Fruit fly (Drosophila melanogaster) whole organism, embryonic: Measurements from ENCODE around the gene Nct.

Experiments
- CG10209 ChIP-seq: fragments of 200-800 bp; sonication (Bioruptor generic); optimal IDR thresholded peaks from 3 replicates; lab custom pipeline; 2017; ENCODE audit warnings: missing biosample characterization, mild to moderate bottlenecking, missing genetic modification characterization, missing genetic modification reagents
- CG10267 ChIP-seq: fragments of 200-800 bp; sonication (Bioruptor generic); optimal IDR thresholded peaks from 2 replicates; lab custom pipeline; 2018; ENCODE audit warnings: missing biosample characterization, mild to moderate bottlenecking, missing genetic modification characterization, moderate library complexity
- CG10543 ChIP-seq: fragments of 200-800 bp; sonication (Bioruptor generic); optimal IDR thresholded peaks from 3 replicates; lab custom pipeline; 2017; ENCODE audit warnings: missing biosample characterization, mild to moderate bottlenecking, missing genetic modification characterization, moderate library complexity
- CG10979 ChIP-seq: fragments of 200-800 bp; sonication (Bioruptor generic); optimal IDR thresholded peaks from 2 replicates; lab custom pipeline; 2018; ENCODE audit warnings: missing biosample characterization, mild to moderate bottlenecking, missing genetic modification characterization, moderate library complexity
- CG13424 ChIP-seq: fragments of 200-800 bp; sonication (Bioruptor generic); optimal IDR thresholded peaks from 2 replicates; lab custom pipeline; 2019; ENCODE audit warnings: missing biosample characterization, mild to moderate bottlenecking, missing genetic modification characterization, moderate library complexity
- CG14441 ChIP-seq: fragments of 200-800 bp; sonication (Bioruptor generic); IDR thresholded peaks from 2 replicates; pipeline ENCODE4 v1.3.6; 2022; ENCODE audit warnings: missing biosample characterization, missing genetic modification characterization
- CG15073 ChIP-seq: fragments of 200-800 bp; sonication (Bioruptor generic); optimal IDR thresholded peaks from 2 replicates; lab custom pipeline; 2016; ENCODE audit warnings: missing biosample characterization, missing genetic modification characterization
- CG15601 ChIP-seq: fragments of 200-800 bp; sonication (Bioruptor generic); optimal IDR thresholded peaks from 3 replicates; lab custom pipeline; 2019; ENCODE audit warnings: missing biosample characterization, mild to moderate bottlenecking, missing genetic modification characterization, moderate library complexity
- CG16815 ChIP-seq: fragments of 200-800 bp; sonication (Bioruptor generic); optimal IDR thresholded peaks from 3 replicates; lab custom pipeline; 2017; ENCODE audit warnings: missing biosample characterization, mild to moderate bottlenecking, missing genetic modification characterization
- CG17328 ChIP-seq: fragments of 200-800 bp; sonication (Bioruptor generic); IDR thresholded peaks from 2 replicates; pipeline ENCODE4 v1.3.6; 2022; ENCODE audit warnings: missing biosample characterization, missing genetic modification characterization
- CG17385 ChIP-seq: fragments of 200-800 bp; sonication (Bioruptor generic); optimal IDR thresholded peaks from 3 replicates; lab custom pipeline; 2018; ENCODE audit warnings: missing biosample characterization, mild to moderate bottlenecking, missing genetic modification characterization
- CG2116 ChIP-seq: fragments of 200-800 bp; sonication (Bioruptor generic); optimal IDR thresholded peaks from 3 replicates; lab custom pipeline; 2018; ENCODE audit warnings: missing biosample characterization, mild to moderate bottlenecking, missing genetic modification characterization
- CG2712 ChIP-seq: fragments of 200-800 bp; optimal IDR thresholded peaks from 3 replicates; lab custom pipeline; 2019; ENCODE audit warnings: missing biosample characterization, mild to moderate bottlenecking, missing genetic modification characterization, moderate library complexity
- CG2889 ChIP-seq: fragments of 200-800 bp; sonication (Bioruptor generic); IDR thresholded peaks from 3 replicates; pipeline ENCODE4 v1.3.6; 2022; ENCODE audit warnings: missing biosample characterization, missing genetic modification characterization
- CG30403 ChIP-seq: fragments of 200-800 bp; sonication (Bioruptor generic); optimal IDR thresholded peaks from 3 replicates; lab custom pipeline; 2016; ENCODE audit warnings: missing biosample characterization, missing genetic modification characterization
- CG3281 ChIP-seq: fragments of 200-800 bp; sonication (Bioruptor generic); optimal IDR thresholded peaks from 3 replicates; lab custom pipeline; 2017; ENCODE audit warnings: missing biosample characterization, mild to moderate bottlenecking, missing genetic modification characterization
- CG3407 ChIP-seq: fragments of 200-800 bp; sonication (Bioruptor generic); optimal IDR thresholded peaks from 2 replicates; lab custom pipeline; 2018; ENCODE audit warnings: missing biosample characterization, mild to moderate bottlenecking, missing genetic modification characterization
- CG8359 ChIP-seq: fragments of 200-800 bp; sonication (Bioruptor generic); optimal IDR thresholded peaks from 2 replicates; lab custom pipeline; 2017; ENCODE audit warnings: missing biosample characterization, mild to moderate bottlenecking, missing genetic modification characterization, borderline replicate concordance
- CG8924 ChIP-seq: fragments of 200-800 bp; optimal IDR thresholded peaks from 3 replicates; lab custom pipeline; 2019; ENCODE audit warnings: missing biosample characterization, mild to moderate bottlenecking, missing genetic modification characterization, moderate library complexity
- CTCF ChIP-seq: fragments of 200-800 bp; sonication (Bioruptor generic); optimal IDR thresholded peaks from 2 replicates; lab custom pipeline; 2017; ENCODE audit warnings: missing biosample characterization, mild to moderate bottlenecking, missing genetic modification characterization, moderate library complexity
- Chrac-16 ChIP-seq: fragments of 200-800 bp; sonication (Bioruptor generic); optimal IDR thresholded peaks from 3 replicates; lab custom pipeline; 2016; ENCODE audit warnings: missing biosample characterization, missing genetic modification characterization
- Doc2 ChIP-seq: fragments of 200-800 bp; sonication (Bioruptor generic); IDR thresholded peaks from 2 replicates; pipeline ENCODE4 v1.3.6; 2022; ENCODE audit warnings: missing biosample characterization, missing genetic modification characterization
- E2f1 ChIP-seq: fragments of 200-800 bp; sonication (Bioruptor generic); IDR thresholded peaks from 2 replicates; pipeline ENCODE4 v1.3.6; 2022; ENCODE audit warnings: missing biosample characterization, missing genetic modification characterization
- E2f2 ChIP-seq: fragments of 200-800 bp; sonication (Bioruptor generic); IDR thresholded peaks from 2 replicates; pipeline ENCODE4 v1.3.6; 2022; ENCODE audit warnings: missing biosample characterization, missing genetic modification characterization
- HmgZ ChIP-seq: fragments of 200-800 bp; sonication (Bioruptor generic); optimal IDR thresholded peaks from 2 replicates; lab custom pipeline; 2018; ENCODE audit warnings: missing biosample characterization, mild to moderate bottlenecking, missing genetic modification characterization
- Med ChIP-seq: fragments of 200-800 bp; sonication (Bioruptor generic); peaks from one replicate; lab custom pipeline; 2016; ENCODE audit warnings: missing biosample characterization, missing genetic modification characterization, mild to moderate bottlenecking, inconsistent platforms, moderate library complexity
- Meics ChIP-seq: fragments of 200-800 bp; sonication (Bioruptor generic); optimal IDR thresholded peaks from 2 replicates; lab custom pipeline; 2017; ENCODE audit warnings: missing biosample characterization, mild to moderate bottlenecking, missing genetic modification characterization
- Mes4 ChIP-seq: fragments of 200-800 bp; sonication (Bioruptor generic); optimal IDR thresholded peaks from 2 replicates; lab custom pipeline; 2016; ENCODE audit warnings: missing biosample characterization, missing genetic modification characterization
- Oli ChIP-seq: fragments of 200-800 bp; sonication (Bioruptor generic); optimal IDR thresholded peaks from 2 replicates; lab custom pipeline; 2018; ENCODE audit warnings: missing biosample characterization, mild to moderate bottlenecking, missing genetic modification characterization, moderate library complexity
- Six4 ChIP-seq: fragments of 200-800 bp; sonication (Bioruptor generic); optimal IDR thresholded peaks from 2 replicates; lab custom pipeline; 2016; ENCODE audit warnings: missing biosample characterization, missing genetic modification characterization
- Taf1 ChIP-seq: fragments of 200-800 bp; sonication (Bioruptor generic); IDR thresholded peaks from 2 replicates; pipeline ENCODE4 v1.3.6; 2022; ENCODE audit warnings: missing biosample characterization, missing genetic modification characterization
- Xrp1 ChIP-seq: fragments of 200-800 bp; sonication (Bioruptor generic); IDR thresholded peaks from 2 replicates; pipeline ENCODE4 v1.3.6; 2022; ENCODE audit warnings: missing biosample characterization, missing genetic modification characterization
- amos ChIP-seq: fragments of 200-800 bp; sonication (Bioruptor generic); IDR thresholded peaks from 2 replicates; pipeline ENCODE4 v1.3.6; 2022; ENCODE audit warnings: missing biosample characterization, missing genetic modification characterization; ENCODE audit not compliant: partially characterized antibody
- az2 ChIP-seq: fragments of 200-800 bp; sonication (Bioruptor generic); optimal IDR thresholded peaks from 3 replicates; lab custom pipeline; 2016; ENCODE audit warnings: missing biosample characterization, missing genetic modification characterization
- chm ChIP-seq: fragments of 200-800 bp; sonication (Bioruptor generic); IDR thresholded peaks from 2 replicates; pipeline ENCODE4 v1.3.6; 2022; ENCODE audit warnings: missing biosample characterization, missing genetic modification characterization
- chn ChIP-seq: fragments of 200-800 bp; sonication (Bioruptor generic); optimal IDR thresholded peaks from 2 replicates; lab custom pipeline; 2016; ENCODE audit warnings: missing biosample characterization, missing genetic modification characterization
- cwo ChIP-seq: fragments of 200-800 bp; sonication (Bioruptor generic); optimal IDR thresholded peaks from 3 replicates; lab custom pipeline; 2017; ENCODE audit warnings: missing biosample characterization, missing genetic modification characterization, mild to moderate bottlenecking, moderate library complexity, missing genetic modification reagents
- dmrt11E ChIP-seq: fragments of 200-800 bp; sonication (Bioruptor generic); optimal IDR thresholded peaks from 3 replicates; lab custom pipeline; 2018; ENCODE audit warnings: missing biosample characterization, mild to moderate bottlenecking, missing genetic modification characterization, moderate library complexity
- dysf ChIP-seq: fragments of 200-800 bp; sonication (Bioruptor generic); IDR thresholded peaks from 3 replicates; pipeline ENCODE4 v1.3.6; 2022; ENCODE audit warnings: missing biosample characterization, missing genetic modification characterization
- esg ChIP-seq: fragments of 200-800 bp; sonication (Bioruptor generic); conservative IDR thresholded peaks from 2 replicates; pipeline ENCODE4 v1.3.6; 2022; ENCODE audit warnings: missing biosample characterization, missing genetic modification characterization
- gcm2 ChIP-seq: fragments of 200-800 bp; sonication (Bioruptor generic); optimal IDR thresholded peaks from 2 replicates; lab custom pipeline; 2016; ENCODE audit warnings: missing biosample characterization, missing genetic modification characterization
- gsb-n ChIP-seq: fragments of 200-800 bp; sonication (Bioruptor generic); optimal IDR thresholded peaks from 3 replicates; lab custom pipeline; 2018; ENCODE audit warnings: missing biosample characterization, mild to moderate bottlenecking, missing genetic modification characterization
- hbn ChIP-seq: fragments of 200-800 bp; sonication (Bioruptor generic); IDR thresholded peaks from 2 replicates; pipeline ENCODE4 v1.3.6; 2022; ENCODE audit warnings: missing biosample characterization, missing genetic modification characterization; ENCODE audit not compliant: partially characterized antibody
- nau ChIP-seq: fragments of 200-800 bp; sonication (Bioruptor generic); optimal IDR thresholded peaks from 3 replicates; lab custom pipeline; 2017; ENCODE audit warnings: missing biosample characterization, mild to moderate bottlenecking, missing genetic modification characterization, missing genetic modification reagents
- nmo ChIP-seq: fragments of 200-800 bp; sonication (Bioruptor generic); optimal IDR thresholded peaks from 2 replicates; lab custom pipeline; 2018; ENCODE audit warnings: missing biosample characterization, mild to moderate bottlenecking, missing genetic modification characterization, moderate library complexity
- pnt ChIP-seq: fragments of 200-800 bp; sonication (Bioruptor generic); optimal IDR thresholded peaks from 3 replicates; lab custom pipeline; 2016; ENCODE audit warnings: missing biosample characterization, missing genetic modification characterization
- sens ChIP-seq: fragments of 200-800 bp; sonication (Bioruptor generic); peaks from one replicate; lab custom pipeline; 2016; ENCODE audit warnings: missing biosample characterization, missing genetic modification characterization
- sug ChIP-seq: fragments of 200-800 bp; optimal IDR thresholded peaks from 2 replicates; lab custom pipeline; 2019; ENCODE audit warnings: missing biosample characterization, mild to moderate bottlenecking, missing genetic modification characterization, moderate library complexity
- unpg ChIP-seq: fragments of 200-800 bp; sonication (Bioruptor generic); optimal IDR thresholded peaks from 3 replicates; lab custom pipeline; 2018; ENCODE audit warnings: missing biosample characterization, mild to moderate bottlenecking, missing genetic modification characterization, moderate library complexity
- yki ChIP-seq: fragments of >200 bp; optimal IDR thresholded peaks from 3 replicates; lab custom pipeline; 2018

The Nct gene

DNA sequence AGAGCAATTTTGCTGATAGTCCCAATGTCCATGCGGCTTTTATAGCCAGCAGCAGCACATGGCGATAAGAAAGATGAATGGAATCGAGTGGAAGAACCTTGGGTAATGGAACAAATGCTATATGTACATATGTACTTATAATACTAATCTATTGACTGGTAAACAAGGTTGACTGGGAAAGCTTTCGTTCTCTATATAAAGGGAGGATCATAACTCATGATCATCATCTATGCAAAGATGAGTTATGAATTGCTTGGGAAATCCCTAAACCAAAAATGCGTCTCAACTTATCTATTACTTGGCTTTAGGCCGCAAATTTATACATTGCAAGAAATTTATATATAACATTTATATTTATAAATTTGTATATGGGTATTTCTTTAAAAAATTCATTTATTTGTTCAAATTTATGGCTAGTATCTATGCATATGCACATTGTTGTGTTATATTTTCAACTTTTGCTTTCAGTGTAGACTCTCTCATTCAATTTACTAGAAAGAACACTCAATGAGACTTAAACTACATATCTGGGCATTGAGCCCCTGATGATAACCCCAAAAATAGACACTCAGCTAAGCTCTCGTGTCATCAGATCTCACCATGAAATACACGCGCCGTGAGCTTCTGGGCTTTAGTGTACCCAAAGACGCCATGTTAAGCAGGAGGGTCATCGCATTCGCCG, 13.5 kb downstream of the Nct start, which contains the start of the genes Srg1 and Elal (continued):
- TF ChIP-seq CG3281 (GFP tag; lab: Kevin White, UChicago) = peak; percentile 19
- no peak for TF ChIP-seq hbn (GFP tag; lab: Robert Waterston, UW)
- TF ChIP-seq nmo (GFP tag; lab: Kevin White, UChicago) = peak; percentile 41
- peak; percentile 40 for TF ChIP-seq CG2712 (tag; lab: Kevin White, UChicago)
- TF ChIP-seq chn (GFP tag; lab: Kevin White, UChicago) = no peak
- TF ChIP-seq Chrac-16 (GFP tag; lab: Kevin White, UChicago) = peak; percentile 4
- peak; percentile 88 for TF ChIP-seq sens (GFP tag; lab: Kevin White, UChicago)
- no peak for TF ChIP-seq HmgZ
- TF ChIP-seq CG10543 (GFP tag; lab: Kevin White, UChicago) = no peak
- peak; percentile 13 for TF ChIP-seq CG15601
- peak; percentile 28; the same call in 1 of the 2 replicates for TF ChIP-seq E2f2 (GFP tag; lab: Robert Waterston, UW)
- TF ChIP-seq CG16815 (GFP tag; lab: Kevin White, UChicago) = no peak
- TF ChIP-seq CG14441 (GFP tag; lab: Robert Waterston, UW) = 0 out of 2 replicates have a peak, but pooled peaks have one; percentile 5
- peak; percentile 32 for TF ChIP-seq CG10267 (tag; lab: Kevin White, UChicago)
- TF ChIP-seq gcm2 = no peak
- TF ChIP-seq CG10979 = peak; percentile 5
- TF ChIP-seq dysf = peak; percentile 41; the same call in 1 of the 3 replicates
- no peak for TF ChIP-seq Doc2 (GFP tag; lab: Robert Waterston, UW)
- TF ChIP-seq CG2116 (GFP tag; lab: Kevin White, UChicago) = no peak
- peak; percentile 35 for TF ChIP-seq CG8924 (tag; lab: Kevin White, UChicago)
- no peak for TF ChIP-seq chm
- TF ChIP-seq CG30403 = peak; percentile 38
- peak; percentile 0 for TF ChIP-seq CG17385 (GFP tag; lab: Kevin White, UChicago)
- TF ChIP-seq Mes4 = no peak
- 0 out of 2 replicates have a peak, but pooled peaks have one; percentile 17 for TF ChIP-seq E2f1 (GFP tag; lab: Robert Waterston, UW)
- TF ChIP-seq CG10209 (GFP tag; lab: Kevin White, UChicago) = peak; percentile 6
- TF ChIP-seq CG15073 (GFP tag; lab: Kevin White, UChicago) = no peak
- TF ChIP-seq nau (GFP tag; lab: Kevin White, UChicago) = no peak
- TF ChIP-seq yki (lab: Kevin White, UChicago) = no peak
- no peak for TF ChIP-seq pnt (GFP tag; lab: Kevin White, UChicago)
- TF ChIP-seq CTCF (GFP tag; lab: Kevin White, UChicago) = no peak
- no peak for TF ChIP-seq CG2889 (GFP tag; lab: Robert Waterston, UW)
- peak; percentile 7 for TF ChIP-seq dmrt11E (tag; lab: Kevin White, UChicago)
- peak; percentile 18 for TF ChIP-seq Oli (tag; lab: Kevin White, UChicago)
- peak; percentile 63 for TF ChIP-seq Med (GFP tag; lab: Kevin White, UChicago)
- TF ChIP-seq az2 (GFP tag; lab: Kevin White, UChicago) = no peak
- 0 out of 2 replicates have a peak, but pooled peaks have one; percentile 4 for TF ChIP-seq esg (GFP tag; lab: Robert Waterston, UW)
- 0 out of 2 replicates have a peak, but pooled peaks have one; percentile 21 for TF ChIP-seq Taf1 (GFP tag; lab: Robert Waterston, UW)
- no peak for TF ChIP-seq CG8359 (GFP tag; lab: Kevin White, UChicago)
- TF ChIP-seq sug (tag; lab: Kevin White, UChicago) = peak; percentile 51
- peak; percentile 5 for TF ChIP-seq gsb-n (tag; lab: Kevin White, UChicago)
- peak; percentile 10 for TF ChIP-seq CG13424 (tag; lab: Kevin White, UChicago)
- peak; percentile 21; the same call in 1 of the 2 replicates for TF ChIP-seq Xrp1 (GFP tag; lab: Robert Waterston, UW)
- TF ChIP-seq CG3407 (GFP tag; lab: Kevin White, UChicago) = no peak
- peak; percentile 46 for TF ChIP-seq Meics (GFP tag; lab: Kevin White, UChicago)
- 0 out of 2 replicates have a peak, but pooled peaks have one; percentile 17 for TF ChIP-seq CG17328 (GFP tag; lab: Robert Waterston, UW)
- TF ChIP-seq cwo (GFP tag; lab: Kevin White, UChicago) = peak; percentile 24
- no peak for TF ChIP-seq Six4
- TF ChIP-seq amos = no peak
- TF ChIP-seq unpg = peak; percentile 40
